Fruit fly (Drosophila melanogaster): ENCODE measurements around the gene Fum2.

Fum2 gene

dm6 chrX:6656023-6656594, 25.5 kb upstream of the Fum2 start (continued):
- TF ChIP-seq CG13123 (GFP tag; optimal IDR thresholded peaks at IDR 0.05), result peak; percentile 74
- peak; percentile 80 for TF ChIP-seq pho (GFP tag; optimal IDR thresholded peaks at IDR 0.05)
- peak; percentile 56 for TF ChIP-seq twi (tag; optimal IDR thresholded peaks at IDR 0.05)
- peak; percentile 70; the same call in 1 of the 3 replicates for TF ChIP-seq C15 (GFP tag; IDR thresholded peaks at IDR 0.05)
- TF ChIP-seq grau (tag; optimal IDR thresholded peaks at IDR 0.05), result peak; percentile 86
- no peak for TF ChIP-seq hb (GFP tag; IDR thresholded peaks at IDR 0.05; ENCODE audit: partially characterized antibody)
- TF ChIP-seq vvl (GFP tag; IDR thresholded peaks at IDR 0.05), result peak; percentile 83
- peak; percentile 17 for TF ChIP-seq B-H2 (GFP tag; optimal IDR thresholded peaks at IDR 0.05)
- TF ChIP-seq Fer3 (tag; optimal IDR thresholded peaks at IDR 0.05), result peak; percentile 81
- peak; percentile 82 for TF ChIP-seq CG12391 (tag; optimal IDR thresholded peaks at IDR 0.05)
- TF ChIP-seq Drgx (GFP tag; IDR thresholded peaks at IDR 0.05), result peak; percentile 88
- peak; percentile 80 for TF ChIP-seq CG13775 (GFP tag; optimal IDR thresholded peaks at IDR 0.05)
- peak; percentile 86 for TF ChIP-seq cwo (GFP tag; optimal IDR thresholded peaks at IDR 0.05)
- peak; percentile 27 for TF ChIP-seq CG14965 (GFP tag; optimal IDR thresholded peaks at IDR 0.05; ENCODE audit: borderline replicate concordance)
- no peak for TF ChIP-seq stwl (tag; optimal IDR thresholded peaks at IDR 0.05)
- TF ChIP-seq Trl (optimal IDR thresholded peaks at IDR 0.05), result no peak
- peak; percentile 81 for TF ChIP-seq Trl (GFP tag; optimal IDR thresholded peaks at IDR 0.05)
- TF ChIP-seq maf-S (GFP tag; optimal IDR thresholded peaks at IDR 0.05), result peak; percentile 75
- TF ChIP-seq kah (GFP tag; optimal IDR thresholded peaks at IDR 0.05), result peak; percentile 59
- peak; percentile 81 for TF ChIP-seq zfh1 (GFP tag; IDR thresholded peaks at IDR 0.05)
- TF ChIP-seq CrebB (tag; optimal IDR thresholded peaks at IDR 0.05), result peak; percentile 45
- TF ChIP-seq Dref (GFP tag; IDR thresholded peaks at IDR 0.05), result 0 out of 2 replicates have a peak, but pooled peaks have one; percentile 18
- TF ChIP-seq BtbVII (GFP tag; optimal IDR thresholded peaks at IDR 0.05), result peak; percentile 84
- TF ChIP-seq TFAM (GFP tag; optimal IDR thresholded peaks at IDR 0.05), result peak; percentile 22
- peak; percentile 46 for TF ChIP-seq p53 (GFP tag; optimal IDR thresholded peaks at IDR 0.05)
- peak; percentile 9 for TF ChIP-seq CG2202 (tag; optimal IDR thresholded peaks at IDR 0.05)
- peak; percentile 87 for TF ChIP-seq CG18619 (GFP tag; optimal IDR thresholded peaks at IDR 0.05)
- TF ChIP-seq lmd (GFP tag; IDR thresholded peaks at IDR 0.05), result peak; percentile 87
- TF ChIP-seq fu2 (GFP tag; optimal IDR thresholded peaks at IDR 0.05), result peak; percentile 79
- peak; percentile 34; the same call in 1 of the 2 replicates for TF ChIP-seq MBD-R2 (GFP tag; IDR thresholded peaks at IDR 0.05)
- no peak for TF ChIP-seq z (GFP tag; IDR thresholded peaks at IDR 0.05)
- TF ChIP-seq CG10959 (GFP tag; IDR thresholded peaks at IDR 0.05), result peak; percentile 51; the same call in 1 of the 2 replicates
- TF ChIP-seq E2f2 (GFP tag; IDR thresholded peaks at IDR 0.05), result peak; percentile 57
- 0 out of 3 replicates have a peak, but pooled peaks have one; percentile 32 for TF ChIP-seq ase (GFP tag; IDR thresholded peaks at IDR 0.05)
- peak; percentile 58 for TF ChIP-seq jumu (GFP tag; optimal IDR thresholded peaks at IDR 0.05)
- TF ChIP-seq seq (GFP tag; IDR thresholded peaks at IDR 0.05), result peak; percentile 82
- TF ChIP-seq CG3995 (GFP tag; optimal IDR thresholded peaks at IDR 0.05), result peak; percentile 51
- peak; percentile 66 for TF ChIP-seq jing (GFP tag; optimal IDR thresholded peaks at IDR 0.05)
- peak; percentile 67; the same call in 2 of the 3 replicates for TF ChIP-seq ci (GFP tag; IDR thresholded peaks at IDR 0.05)
- TF ChIP-seq slbo (GFP tag; IDR thresholded peaks at IDR 0.05), result peak; percentile 86
- peak; percentile 30 for TF ChIP-seq CG8359 (GFP tag; optimal IDR thresholded peaks at IDR 0.05; ENCODE audit: borderline replicate concordance)
- TF ChIP-seq CkIIα-i1 (GFP tag; IDR thresholded peaks at IDR 0.05), result no peak
- peak; percentile 92 for TF ChIP-seq CG11504 (tag; optimal IDR thresholded peaks at IDR 0.05)
- TF ChIP-seq CG3838 (GFP tag; optimal IDR thresholded peaks at IDR 0.05), result peak; percentile 26
- TF ChIP-seq Bgb (GFP tag; IDR thresholded peaks at IDR 0.05; ENCODE audit: partially characterized antibody), result no peak
- peak; percentile 82 for TF ChIP-seq CG17385 (GFP tag; optimal IDR thresholded peaks at IDR 0.05)
- TF ChIP-seq chinmo (GFP tag; IDR thresholded peaks at IDR 0.05; ENCODE audit: partially characterized antibody), result no peak
- TF ChIP-seq Meics (GFP tag; optimal IDR thresholded peaks at IDR 0.05), result peak; percentile 89
- no peak; the same call in 1 of the 2 replicates for TF ChIP-seq GATAe (GFP tag; conservative IDR thresholded peaks at IDR 0.05)
- TF ChIP-seq ATbp (GFP tag; optimal IDR thresholded peaks at IDR 0.05), result peak; percentile 81
